Worm (Caenorhabditis elegans): ENCODE results near the gene T23G5.3.

The T23G5.3 gene

DNA sequence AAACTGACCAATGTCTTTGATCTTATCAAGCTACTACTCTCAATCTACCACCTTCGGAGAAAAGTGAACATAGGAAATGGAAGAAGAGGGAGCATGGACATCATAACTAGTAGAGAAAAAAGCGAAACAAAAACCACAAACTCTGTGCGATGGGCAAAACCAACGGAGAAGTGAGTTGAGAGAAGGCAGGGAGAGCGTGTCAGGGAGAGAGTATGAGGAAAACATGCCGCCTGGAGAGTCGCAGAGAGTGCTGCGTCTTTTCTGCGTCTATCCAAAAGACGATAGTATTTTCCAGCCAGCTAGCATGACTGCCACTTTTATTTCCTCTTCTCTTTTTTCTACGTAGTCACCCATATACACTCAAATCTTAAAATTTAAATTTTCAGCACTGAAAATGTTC is 8.9 kb upstream of the T23G5.3 start, which contains the start of gene saeg-2:
Gene saeg-2 (plus strand): TSS at position 381 of the 400 bp plus-strand sequence.
- TF ChIP-seq M03D4.4 (tag; optimal IDR thresholded peaks at IDR 0.05) (no peak), nhr-237 (tag; optimal IDR thresholded peaks at IDR 0.05) (peak; percentile 20), ceh-39 (tag; optimal IDR thresholded peaks at IDR 0.05) (no peak), hlh-1 (tag; optimal IDR thresholded peaks at IDR 0.05) (no peak), ces-1 (GFP tag; optimal IDR thresholded peaks at IDR 0.05) (peak; percentile 27), mep-1 (tag; optimal IDR thresholded peaks at IDR 0.05) (peak; percentile 38), unc-120 (tag; optimal IDR thresholded peaks at IDR 0.05; ENCODE audit: poor library complexity, severe bottlenecking) (peak; percentile 43)

ce11 chrIII:9237626-9238025 is 6.6 kb upstream of the T23G5.3 start:
- TF ChIP-seq snpc-4 (tag; optimal IDR thresholded peaks at IDR 0.05), result no peak
- TF ChIP-seq mep-1 (tag; optimal IDR thresholded peaks at IDR 0.05), result no peak
- TF ChIP-seq ham-2 (GFP tag; optimal IDR thresholded peaks at IDR 0.05), result no peak
- TF ChIP-seq lsy-2 (tag; optimal IDR thresholded peaks at IDR 0.05), result no peak
- no peak for TF ChIP-seq lin-32 (GFP tag; optimal IDR thresholded peaks at IDR 0.05)
- no peak for TF ChIP-seq cnd-1 (tag; optimal IDR thresholded peaks at IDR 0.05)
- no peak for TF ChIP-seq zip-8 (tag; optimal IDR thresholded peaks at IDR 0.05)
- no peak for TF ChIP-seq pha-4 (tag; optimal IDR thresholded peaks at IDR 0.05)
- TF ChIP-seq nhr-12 (tag; optimal IDR thresholded peaks at IDR 0.05), result no peak
- TF ChIP-seq tbx-8 (GFP tag; optimal IDR thresholded peaks at IDR 0.05), result no peak
- TF ChIP-seq drap-1 (GFP tag; optimal IDR thresholded peaks at IDR 0.05), result no peak
- no peak for TF ChIP-seq flh-1 (GFP tag; optimal IDR thresholded peaks at IDR 0.05)
- TF ChIP-seq unc-120 (tag; optimal IDR thresholded peaks at IDR 0.05; ENCODE audit: poor library complexity, severe bottlenecking), result no peak
- TF ChIP-seq ces-1 (GFP tag; optimal IDR thresholded peaks at IDR 0.05), result no peak

DNA sequence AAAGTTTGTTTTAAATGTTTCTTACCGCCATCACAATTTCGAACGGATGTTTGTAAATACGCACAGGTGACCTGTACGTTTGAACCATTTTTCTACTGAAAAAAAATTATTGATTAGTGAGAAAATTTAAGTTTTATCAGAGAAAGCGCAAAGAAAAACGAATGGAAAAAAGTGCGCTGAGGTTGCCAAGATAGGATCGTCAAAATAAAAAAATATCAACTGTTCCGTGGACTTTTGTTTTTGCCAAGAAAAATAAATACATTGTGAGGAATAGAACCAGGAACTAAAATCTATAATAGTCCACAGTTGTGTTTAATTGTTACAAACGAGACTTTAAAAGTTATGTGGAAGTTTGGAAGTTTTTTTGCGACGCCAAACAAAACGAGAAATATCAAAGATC is 5.2 kb upstream of the T23G5.3 start, which contains the start of gene T23G5.2:
Gene T23G5.2 (minus strand): TSS at position 101 of the 400 bp plus-strand sequence.
- no peak for TF ChIP-seq unc-120 (tag; optimal IDR thresholded peaks at IDR 0.05; ENCODE audit: poor library complexity, severe bottlenecking)
- no peak for TF ChIP-seq blmp-1 (tag; optimal IDR thresholded peaks at IDR 0.05)
- TF ChIP-seq ceh-83 (GFP tag; optimal IDR thresholded peaks at IDR 0.05), result no peak
- TF ChIP-seq sem-2 (GFP tag; optimal IDR thresholded peaks at IDR 0.05), result no peak
- no peak for TF ChIP-seq unc-39 (tag; optimal IDR thresholded peaks at IDR 0.05)
- no peak for TF ChIP-seq ztf-11 (tag; optimal IDR thresholded peaks at IDR 0.05)

DNA sequence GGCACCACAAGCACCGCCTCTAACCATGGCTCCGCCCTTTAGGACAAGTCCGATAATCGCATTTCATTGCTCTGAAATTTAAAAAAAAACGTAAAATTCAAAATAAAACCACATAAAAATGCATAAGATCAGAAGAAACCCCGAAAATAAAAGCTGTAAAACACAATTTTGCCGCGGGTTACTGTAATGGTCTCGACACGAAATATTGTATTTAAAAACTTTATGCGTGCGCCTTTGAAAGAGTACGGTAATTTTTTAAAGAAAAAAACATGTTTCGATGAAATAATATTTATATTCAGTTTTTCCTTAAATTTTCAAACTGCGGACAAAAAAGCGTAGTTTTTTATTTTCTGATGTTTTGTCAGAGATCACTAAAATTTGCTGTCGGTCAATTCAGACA is 2.4 kb downstream of the T23G5.3 start, which contains the start of gene rnr-1:
Gene rnr-1 (minus strand): TSS at position 77 of the 400 bp plus-strand sequence.
- TF ChIP-seq snpc-4 (tag; optimal IDR thresholded peaks at IDR 0.05), result no peak
- no peak for TF ChIP-seq M03D4.4 (tag; optimal IDR thresholded peaks at IDR 0.05)
- no peak for TF ChIP-seq sem-2 (GFP tag; optimal IDR thresholded peaks at IDR 0.05)
- no peak for TF ChIP-seq unc-39 (tag; optimal IDR thresholded peaks at IDR 0.05)
- TF ChIP-seq nhr-28 (tag; optimal IDR thresholded peaks at IDR 0.05), result no peak
- no peak for TF ChIP-seq ceh-39 (tag; optimal IDR thresholded peaks at IDR 0.05)
- TF ChIP-seq sptf-1 (tag; optimal IDR thresholded peaks at IDR 0.05), result no peak
- TF ChIP-seq lin-32 (GFP tag; optimal IDR thresholded peaks at IDR 0.05), result no peak
- TF ChIP-seq nhr-237 (tag; optimal IDR thresholded peaks at IDR 0.05), result no peak
- no peak for TF ChIP-seq flh-1 (GFP tag; optimal IDR thresholded peaks at IDR 0.05)
- TF ChIP-seq cnd-1 (tag; optimal IDR thresholded peaks at IDR 0.05), result no peak
- no peak for TF ChIP-seq nhr-2 (tag; optimal IDR thresholded peaks at IDR 0.05)

DNA sequence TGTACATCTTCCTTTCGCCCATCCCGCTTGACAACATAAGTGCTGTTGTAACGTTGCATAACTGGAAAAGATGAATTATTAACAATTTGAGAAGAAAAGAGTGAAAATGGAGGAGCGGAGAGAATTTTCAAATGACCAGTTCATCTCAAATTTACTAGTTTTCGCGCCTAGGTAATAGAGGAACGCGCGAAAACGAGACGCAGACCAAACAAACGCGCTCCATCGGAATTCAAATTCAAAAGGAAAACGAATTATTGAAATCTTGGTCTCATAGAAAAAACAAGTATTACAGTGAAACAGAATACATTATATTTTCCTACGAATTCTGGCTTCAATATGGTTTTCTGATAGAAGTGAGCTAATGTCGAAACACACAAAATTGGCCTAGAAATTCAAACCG is 2.9 kb downstream of the T23G5.3 start:
- TF ChIP-seq elt-3 (tag; optimal IDR thresholded peaks at IDR 0.05) (no peak), lin-13 (tag; optimal IDR thresholded peaks at IDR 0.05) (peak; percentile 10), bed-3 (GFP tag; optimal IDR thresholded peaks at IDR 0.05) (no peak), ceh-43 (GFP tag; optimal IDR thresholded peaks at IDR 0.05) (no peak), mep-1 (tag; optimal IDR thresholded peaks at IDR 0.05) (peak; percentile 24)

DNA sequence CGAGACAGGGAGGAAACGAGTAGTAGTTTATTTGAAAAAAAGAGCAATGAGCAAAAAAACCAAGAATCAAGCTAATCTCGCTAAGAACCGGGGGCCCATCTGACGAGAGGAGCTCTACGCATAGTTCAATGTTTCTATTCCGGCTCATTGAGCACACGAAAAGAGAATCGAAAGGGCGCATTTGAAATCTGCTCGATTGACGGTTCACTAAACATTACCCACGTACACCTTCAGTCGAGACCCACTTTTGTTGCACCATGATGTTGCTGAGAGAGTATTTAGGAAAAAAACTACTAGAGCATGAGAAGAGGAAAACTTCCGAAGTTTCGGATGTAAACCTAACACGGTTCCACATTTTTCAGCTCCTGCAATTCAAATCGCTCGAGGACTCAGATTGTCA is 6.1 kb downstream of the T23G5.3 start:
- no peak for TF ChIP-seq elt-3 (tag; optimal IDR thresholded peaks at IDR 0.05)
- no peak for TF ChIP-seq ham-2 (GFP tag; optimal IDR thresholded peaks at IDR 0.05)
- TF ChIP-seq ceh-83 (GFP tag; optimal IDR thresholded peaks at IDR 0.05), result peak; percentile 68

Measured in whole organism, mixed stage, embryonic.